Worm (Caenorhabditis elegans) whole organism, late embryonic: Measurements from ENCODE around the gene F02C12.2.

Experiments
- ama-1 ChIP-seq: fragments of 150-350 bp; optimal IDR thresholded peaks from 2 replicates; lab custom pipeline; 2014
- ceh-48 ChIP-seq: sonication (generic microtip); optimal IDR thresholded peaks from 2 replicates; lab custom pipeline; 2016; ENCODE audit warnings: missing genetic modification characterization, inconsistent platforms, missing compliant biosample characterization
- ceh-9 ChIP-seq: sonication (generic microtip); optimal IDR thresholded peaks from 2 replicates; lab custom pipeline; 2016; ENCODE audit warnings: mild to moderate bottlenecking, missing genetic modification characterization, inconsistent platforms, missing compliant biosample characterization
- dmd-4 ChIP-seq: sonication (generic microtip); optimal IDR thresholded peaks from 2 replicates; lab custom pipeline; 2016; ENCODE audit warnings: borderline replicate concordance, missing genetic modification characterization, missing compliant biosample characterization
- fkh-6 ChIP-seq: sonication (generic microtip); optimal IDR thresholded peaks from 2 replicates; lab custom pipeline; 2016; ENCODE audit warnings: missing genetic modification characterization, missing compliant biosample characterization
- gmeb-2 ChIP-seq: sonication (generic microtip); optimal IDR thresholded peaks from 2 replicates; lab custom pipeline; 2016; ENCODE audit warnings: missing genetic modification characterization, inconsistent platforms, missing compliant biosample characterization
- hlh-30 ChIP-seq: sonication (generic microtip); optimal IDR thresholded peaks from 2 replicates; lab custom pipeline; 2017; ENCODE audit warnings: antibody characterized with exemption, missing genetic modification characterization, missing compliant biosample characterization; ENCODE audit not compliant: insufficient read depth
- nhr-11 ChIP-seq: fragments of 150-350 bp; optimal IDR thresholded peaks from 2 replicates; lab custom pipeline; 2014; ENCODE audit warnings: missing biosample characterization, missing genetic modification characterization
- pha-4 ChIP-seq: fragments of 150-350 bp; optimal IDR thresholded peaks from 2 replicates; lab custom pipeline; 2018; ENCODE audit warnings: missing biosample characterization, missing genetic modification reagents, missing genetic modification characterization
- rnt-1 ChIP-seq: sonication (generic microtip); optimal IDR thresholded peaks from 2 replicates; lab custom pipeline; 2016; ENCODE audit warnings: missing genetic modification characterization, missing compliant biosample characterization
- sox-2 ChIP-seq: fragments of 200-800 bp; sonication (Bioruptor generic); IDR thresholded peaks from 2 replicates; pipeline ENCODE4 v1.3.6; 2022; ENCODE audit warnings: missing genetic modification reagents, missing genetic modification characterization, missing compliant biosample characterization
- tbx-2 ChIP-seq: sonication (generic microtip); optimal IDR thresholded peaks from 2 replicates; lab custom pipeline; 2016; ENCODE audit warnings: missing genetic modification characterization, missing compliant biosample characterization
- tbx-7 ChIP-seq: sonication (generic microtip); optimal IDR thresholded peaks from 2 replicates; lab custom pipeline; 2016; ENCODE audit warnings: missing genotype, missing genetic modification characterization, missing compliant biosample characterization

- TF ChIP-seq hlh-30 (tag; lab: Kevin White, UChicago), result no peak
- TF ChIP-seq nhr-11 (tag; lab: Kevin White, UChicago), result no peak
- TF ChIP-seq dmd-4 (tag; lab: Kevin White, UChicago), result no peak
- TF ChIP-seq ceh-9 (tag; lab: Kevin White, UChicago), result no peak
- TF ChIP-seq ceh-48 (tag; lab: Kevin White, UChicago), result no peak
- TF ChIP-seq ama-1, result no peak
- TF ChIP-seq pha-4 (tag; lab: Kevin White, UChicago), result no peak
- TF ChIP-seq fkh-6, result no peak
- no peak for TF ChIP-seq sox-2 (GFP tag; lab: Robert Waterston, UW)
- no peak for TF ChIP-seq tbx-2 (tag; lab: Kevin White, UChicago)
- no peak for TF ChIP-seq rnt-1 (tag; lab: Kevin White, UChicago)
- TF ChIP-seq gmeb-2 (tag; lab: Kevin White, UChicago), result no peak
- TF ChIP-seq tbx-7 (tag; lab: Kevin White, UChicago), result no peak
Measured at ce11 chrX:13360632-13361031, 38.5 kb downstream of the F02C12.2 start.
